Fruit fly (Drosophila melanogaster) whole organism, embryonic: ENCODE measurements around the gene HisCl1.

Source experiments
- ATbp ChIP-seq: fragments of 200-800 bp; sonication (Bioruptor generic); optimal IDR thresholded peaks from 2 replicates; lab custom pipeline; 2017; ENCODE audit warnings: missing biosample characterization, mild to moderate bottlenecking, missing genetic modification characterization, missing genetic modification reagents
- Antp ChIP-seq: fragments of 200-800 bp; sonication (Bioruptor generic); optimal IDR thresholded peaks from 3 replicates; lab custom pipeline; 2016; ENCODE audit warnings: missing biosample characterization, missing genetic modification characterization
- BtbVII ChIP-seq: fragments of 200-800 bp; sonication (Bioruptor generic); optimal IDR thresholded peaks from 3 replicates; lab custom pipeline; 2017; ENCODE audit warnings: missing biosample characterization, mild to moderate bottlenecking, missing genetic modification characterization
- CG10543 ChIP-seq: fragments of 200-800 bp; sonication (Bioruptor generic); optimal IDR thresholded peaks from 3 replicates; lab custom pipeline; 2017; ENCODE audit warnings: missing biosample characterization, mild to moderate bottlenecking, missing genetic modification characterization, moderate library complexity
- CG10654 ChIP-seq: fragments of 200-800 bp; sonication (Bioruptor generic); optimal IDR thresholded peaks from 2 replicates; lab custom pipeline; 2016; ENCODE audit warnings: missing biosample characterization, missing genetic modification characterization
- CG11398 ChIP-seq: fragments of 200-800 bp; sonication (Bioruptor generic); optimal IDR thresholded peaks from 2 replicates; lab custom pipeline; 2016; ENCODE audit warnings: missing biosample characterization, missing genetic modification characterization
- CG14441 ChIP-seq: fragments of 200-800 bp; sonication (Bioruptor generic); IDR thresholded peaks from 2 replicates; pipeline ENCODE4 v1.3.6; 2022; ENCODE audit warnings: missing biosample characterization, missing genetic modification characterization
- CG17359 ChIP-seq: fragments of 200-800 bp; sonication (Bioruptor generic); optimal IDR thresholded peaks from 3 replicates; lab custom pipeline; 2018; ENCODE audit warnings: missing biosample characterization, mild to moderate bottlenecking, missing genetic modification characterization, moderate library complexity
- CG2678 ChIP-seq: fragments of 200-800 bp; sonication (Bioruptor generic); optimal IDR thresholded peaks from 3 replicates; lab custom pipeline; 2019; ENCODE audit warnings: missing biosample characterization, mild to moderate bottlenecking, missing genetic modification characterization, moderate library complexity
- CG30403 ChIP-seq: fragments of 200-800 bp; sonication (Bioruptor generic); optimal IDR thresholded peaks from 3 replicates; lab custom pipeline; 2016; ENCODE audit warnings: missing biosample characterization, missing genetic modification characterization
- CG7987 ChIP-seq: fragments of 200-800 bp; sonication (Bioruptor generic); optimal IDR thresholded peaks from 2 replicates; lab custom pipeline; 2018; ENCODE audit warnings: missing biosample characterization, mild to moderate bottlenecking, missing genetic modification characterization, moderate library complexity
- CG8089 ChIP-seq: fragments of 200-800 bp; sonication (Bioruptor generic); optimal IDR thresholded peaks from 3 replicates; lab custom pipeline; 2016; ENCODE audit warnings: missing biosample characterization, missing genetic modification characterization
- CG8944 ChIP-seq: fragments of 200-800 bp; sonication (Bioruptor generic); optimal IDR thresholded peaks from 3 replicates; lab custom pipeline; 2016; ENCODE audit warnings: missing biosample characterization, missing genetic modification characterization
- D ChIP-seq, 2 experiments: fragments of 200-800 bp in 1 of 2; fragments of >200 bp in 1 of 2; sonication (Bioruptor generic) in 1 of 2; optimal IDR thresholded peaks; 2 replicates in 1 of 2; 3 replicates in 1 of 2; lab custom pipeline; 2017; ENCODE audit warnings: mild to moderate bottlenecking in 1 of 2, missing biosample characterization in 1 of 2, missing genetic modification characterization in 1 of 2, missing genetic modification reagents in 1 of 2
- Deaf1 ChIP-seq: fragments of 200-800 bp; optimal IDR thresholded peaks from 3 replicates; lab custom pipeline; 2019; ENCODE audit warnings: missing biosample characterization, mild to moderate bottlenecking, missing genetic modification characterization, moderate library complexity
- ERR ChIP-seq: fragments of 200-800 bp; sonication (Bioruptor generic); optimal IDR thresholded peaks from 2 replicates; lab custom pipeline; 2016; ENCODE audit warnings: missing biosample characterization, missing genetic modification characterization
- H2.0 ChIP-seq: fragments of 200-800 bp; sonication (Bioruptor generic); IDR thresholded peaks from 2 replicates; pipeline ENCODE4 v1.3.6; 2022; ENCODE audit warnings: missing biosample characterization, missing genetic modification characterization
- HLH4C ChIP-seq: fragments of 200-800 bp; sonication (Bioruptor generic); IDR thresholded peaks from 3 replicates; pipeline ENCODE4 v1.3.6; 2022; ENCODE audit warnings: missing biosample characterization, missing genetic modification characterization; ENCODE audit not compliant: partially characterized antibody
- HmgD ChIP-seq: fragments of 200-800 bp; sonication (Bioruptor generic); optimal IDR thresholded peaks from 3 replicates; lab custom pipeline; 2016; ENCODE audit warnings: missing biosample characterization, missing genetic modification characterization
- Kr ChIP-seq: fragments of 200-800 bp; sonication (Bioruptor generic); optimal IDR thresholded peaks from 2 replicates; lab custom pipeline; 2017; ENCODE audit warnings: missing biosample characterization, mild to moderate bottlenecking, missing genetic modification characterization
- Lim3 ChIP-seq: fragments of 200-800 bp; sonication (Bioruptor generic); IDR thresholded peaks from 2 replicates; pipeline ENCODE4 v1.3.6; 2022; ENCODE audit warnings: missing biosample characterization, missing genetic modification characterization
- Nf-YB ChIP-seq: fragments of 200-800 bp; sonication (Bioruptor generic); optimal IDR thresholded peaks from 3 replicates; lab custom pipeline; 2019; ENCODE audit warnings: missing biosample characterization, mild to moderate bottlenecking, missing genetic modification characterization, moderate library complexity
- Sry-δ ChIP-seq: fragments of 200-800 bp; sonication (Bioruptor generic); optimal IDR thresholded peaks from 2 replicates; lab custom pipeline; 2016; ENCODE audit warnings: missing biosample characterization, missing genetic modification characterization
- TFAM ChIP-seq: fragments of 200-800 bp; sonication (Bioruptor generic); optimal IDR thresholded peaks from 2 replicates; lab custom pipeline; 2017; ENCODE audit warnings: missing biosample characterization, missing genetic modification characterization, inconsistent platforms
- abd-A ChIP-seq: fragments of 200-800 bp; sonication (Bioruptor generic); optimal IDR thresholded peaks from 3 replicates; lab custom pipeline; 2019; ENCODE audit warnings: missing biosample characterization, mild to moderate bottlenecking, missing genetic modification characterization, moderate library complexity
- ac ChIP-seq: fragments of 200-800 bp; sonication (Bioruptor generic); optimal IDR thresholded peaks from 3 replicates; lab custom pipeline; 2017; ENCODE audit warnings: missing biosample characterization, mild to moderate bottlenecking, missing genetic modification characterization
- crp ChIP-seq, 2 experiments: fragments of 200-800 bp; sonication (Bioruptor generic); optimal IDR thresholded peaks; 2 replicates in 1 of 2; 3 replicates in 1 of 2; lab custom pipeline; 2017; ENCODE audit warnings: missing biosample characterization in 2 of 2, missing genetic modification characterization in 2 of 2, mild to moderate bottlenecking in 1 of 2, moderate library complexity in 1 of 2
- cwo ChIP-seq: fragments of 200-800 bp; sonication (Bioruptor generic); optimal IDR thresholded peaks from 3 replicates; lab custom pipeline; 2017; ENCODE audit warnings: missing biosample characterization, missing genetic modification characterization, mild to moderate bottlenecking, moderate library complexity, missing genetic modification reagents
- da ChIP-seq: fragments of 200-800 bp; sonication (Bioruptor generic); optimal IDR thresholded peaks from 2 replicates; lab custom pipeline; 2016; ENCODE audit warnings: missing biosample characterization, missing genetic modification characterization
- dimm ChIP-seq: fragments of 200-800 bp; sonication (Bioruptor generic); IDR thresholded peaks from 2 replicates; pipeline ENCODE4 v1.3.6; 2022; ENCODE audit warnings: missing biosample characterization, missing genetic modification characterization
- dpn ChIP-seq, 2 experiments: fragments of 200-800 bp; sonication (Bioruptor generic); optimal IDR thresholded peaks; 3 replicates each; lab custom pipeline; 2016; ENCODE audit warnings: missing biosample characterization in 2 of 2, missing genetic modification characterization in 2 of 2
- eve ChIP-seq, 2 experiments: fragments of >200 bp; optimal IDR thresholded peaks; 2 replicates each; lab custom pipeline; 2017; ENCODE audit warnings: missing biosample characterization in 2 of 2, missing genetic modification characterization in 2 of 2
- gfzf ChIP-seq: fragments of 200-800 bp; sonication (Bioruptor generic); optimal IDR thresholded peaks from 2 replicates; lab custom pipeline; 2016; ENCODE audit warnings: missing biosample characterization, mild to moderate bottlenecking, missing genetic modification characterization, moderate library complexity
- ind ChIP-seq: fragments of 200-800 bp; sonication (Bioruptor generic); optimal IDR thresholded peaks from 3 replicates; lab custom pipeline; 2016; ENCODE audit warnings: missing biosample characterization, missing genetic modification characterization
- kni ChIP-seq: fragments of 200-800 bp; sonication (Bioruptor generic); optimal IDR thresholded peaks from 3 replicates; lab custom pipeline; 2017; ENCODE audit warnings: mild to moderate bottlenecking, missing biosample characterization, missing genetic modification reagents, missing genetic modification characterization
- lab ChIP-seq: fragments of 200-800 bp; sonication (Bioruptor generic); optimal IDR thresholded peaks from 3 replicates; lab custom pipeline; 2017; ENCODE audit warnings: missing biosample characterization, missing genetic modification characterization, mild to moderate bottlenecking, moderate library complexity, missing genetic modification reagents
- nerfin-1 ChIP-seq: fragments of 200-800 bp; sonication (Bioruptor generic); optimal IDR thresholded peaks from 3 replicates; lab custom pipeline; 2019; ENCODE audit warnings: missing biosample characterization, mild to moderate bottlenecking, missing genetic modification characterization, moderate library complexity
- nom ChIP-seq: fragments of 200-800 bp; sonication (Bioruptor generic); optimal IDR thresholded peaks from 2 replicates; lab custom pipeline; 2017; ENCODE audit warnings: missing biosample characterization, missing genetic modification characterization, mild to moderate bottlenecking, moderate library complexity, missing genetic modification reagents
- oc ChIP-seq: fragments of 200-800 bp; sonication (Bioruptor generic); optimal IDR thresholded peaks from 2 replicates; lab custom pipeline; 2018; ENCODE audit warnings: missing biosample characterization, mild to moderate bottlenecking, missing genetic modification characterization, moderate library complexity
- onecut ChIP-seq: fragments of 200-800 bp; sonication (Bioruptor generic); IDR thresholded peaks from 2 replicates; pipeline ENCODE4 v1.3.6; 2022; ENCODE audit warnings: missing biosample characterization, missing genetic modification characterization
- phol ChIP-seq: fragments of 200-800 bp; sonication (Bioruptor generic); optimal IDR thresholded peaks from 3 replicates; lab custom pipeline; 2018; ENCODE audit warnings: missing biosample characterization, mild to moderate bottlenecking, missing genetic modification characterization, moderate library complexity
- scrt ChIP-seq: fragments of 200-800 bp; sonication (Bioruptor generic); optimal IDR thresholded peaks from 2 replicates; lab custom pipeline; 2018; ENCODE audit warnings: missing biosample characterization, mild to moderate bottlenecking, missing genetic modification characterization, moderate library complexity
- sd ChIP-seq: fragments of 200-800 bp; sonication (Bioruptor generic); optimal IDR thresholded peaks from 3 replicates; lab custom pipeline; 2018; ENCODE audit warnings: missing biosample characterization, mild to moderate bottlenecking, missing genetic modification characterization, moderate library complexity
- sens ChIP-seq: fragments of 200-800 bp; sonication (Bioruptor generic); peaks from one replicate; lab custom pipeline; 2016; ENCODE audit warnings: missing biosample characterization, missing genetic modification characterization
- shn ChIP-seq: fragments of 200-800 bp; sonication (Bioruptor generic); optimal IDR thresholded peaks from 3 replicates; lab custom pipeline; 2016; ENCODE audit warnings: missing biosample characterization, missing genetic modification characterization
- sug ChIP-seq: fragments of 200-800 bp; optimal IDR thresholded peaks from 2 replicates; lab custom pipeline; 2019; ENCODE audit warnings: missing biosample characterization, mild to moderate bottlenecking, missing genetic modification characterization, moderate library complexity
- twi ChIP-seq: fragments of 200-800 bp; optimal IDR thresholded peaks from 2 replicates; lab custom pipeline; 2019; ENCODE audit warnings: missing biosample characterization, mild to moderate bottlenecking, missing genetic modification characterization, moderate library complexity
- yki ChIP-seq: fragments of >200 bp; optimal IDR thresholded peaks from 3 replicates; lab custom pipeline; 2018

The HisCl1 gene

DNA sequence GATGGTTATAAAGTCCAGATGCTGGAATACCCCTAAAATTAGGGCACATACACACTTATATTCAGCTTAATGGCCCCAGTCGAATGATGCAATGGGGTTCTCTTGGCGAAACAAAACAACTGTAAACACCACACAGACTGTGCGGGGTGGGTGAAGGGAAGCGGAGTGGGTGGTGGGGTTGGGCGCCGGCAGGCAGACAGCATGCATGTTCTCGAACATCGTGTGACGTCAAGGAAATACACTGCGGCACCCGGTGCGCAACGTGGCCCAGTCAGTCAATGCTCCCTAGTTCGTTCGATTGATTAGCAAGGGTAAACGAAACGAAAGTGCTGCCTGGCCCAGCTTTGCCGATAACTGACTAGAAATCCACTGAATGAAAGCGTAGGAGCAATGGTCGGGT, 24.5 kb upstream of the HisCl1 start (continued):
- TF ChIP-seq HmgD = no peak
- TF ChIP-seq ERR (GFP tag; lab: Kevin White, UChicago) = no peak
- no peak for TF ChIP-seq dpn (GFP tag; optimal IDR thresholded peaks at IDR 0.05; lab: Kevin White, UChicago)
- TF ChIP-seq sug (tag; lab: Kevin White, UChicago) = peak; percentile 43
- TF ChIP-seq H2.0 (GFP tag; lab: Robert Waterston, UW) = no peak
- no peak for TF ChIP-seq CG10654 (GFP tag; lab: Kevin White, UChicago)
- peak; percentile 4 for TF ChIP-seq CG7987 (GFP tag; lab: Kevin White, UChicago)
- peak; percentile 4 for TF ChIP-seq CG2678 (tag; lab: Kevin White, UChicago)
- no peak for TF ChIP-seq dimm
- no peak for TF ChIP-seq CG8089 (GFP tag; lab: Kevin White, UChicago)
- TF ChIP-seq da (GFP tag; lab: Kevin White, UChicago) = no peak
- no peak for TF ChIP-seq Lim3
- TF ChIP-seq twi (tag; lab: Kevin White, UChicago) = peak; percentile 51
- peak; percentile 23 for TF ChIP-seq kni (GFP tag; lab: Kevin White, UChicago)
- no peak for TF ChIP-seq CG14441
- peak; percentile 11 for TF ChIP-seq cwo (GFP tag; lab: Kevin White, UChicago)
- TF ChIP-seq lab = peak; percentile 24
- TF ChIP-seq Sry-δ (GFP tag; lab: Kevin White, UChicago) = no peak
- peak; percentile 71 for TF ChIP-seq abd-A (tag; lab: Kevin White, UChicago)
- TF ChIP-seq nerfin-1 = no peak
- TF ChIP-seq TFAM (GFP tag; lab: Kevin White, UChicago) = no peak
- no peak for TF ChIP-seq shn (GFP tag; lab: Kevin White, UChicago)
- no peak for TF ChIP-seq HLH4C (GFP tag; lab: Robert Waterston, UW)
- TF ChIP-seq Antp = no peak
- no peak for TF ChIP-seq ATbp (GFP tag; lab: Kevin White, UChicago)
- TF ChIP-seq CG17359 = peak; percentile 35
- TF ChIP-seq BtbVII = peak; percentile 5
- no peak for TF ChIP-seq oc (tag; lab: Kevin White, UChicago)
- TF ChIP-seq Deaf1 (tag; lab: Kevin White, UChicago) = peak; percentile 11
- TF ChIP-seq nom (GFP tag; lab: Kevin White, UChicago) = peak; percentile 27
- TF ChIP-seq ind (GFP tag; lab: Kevin White, UChicago) = no peak

DNA sequence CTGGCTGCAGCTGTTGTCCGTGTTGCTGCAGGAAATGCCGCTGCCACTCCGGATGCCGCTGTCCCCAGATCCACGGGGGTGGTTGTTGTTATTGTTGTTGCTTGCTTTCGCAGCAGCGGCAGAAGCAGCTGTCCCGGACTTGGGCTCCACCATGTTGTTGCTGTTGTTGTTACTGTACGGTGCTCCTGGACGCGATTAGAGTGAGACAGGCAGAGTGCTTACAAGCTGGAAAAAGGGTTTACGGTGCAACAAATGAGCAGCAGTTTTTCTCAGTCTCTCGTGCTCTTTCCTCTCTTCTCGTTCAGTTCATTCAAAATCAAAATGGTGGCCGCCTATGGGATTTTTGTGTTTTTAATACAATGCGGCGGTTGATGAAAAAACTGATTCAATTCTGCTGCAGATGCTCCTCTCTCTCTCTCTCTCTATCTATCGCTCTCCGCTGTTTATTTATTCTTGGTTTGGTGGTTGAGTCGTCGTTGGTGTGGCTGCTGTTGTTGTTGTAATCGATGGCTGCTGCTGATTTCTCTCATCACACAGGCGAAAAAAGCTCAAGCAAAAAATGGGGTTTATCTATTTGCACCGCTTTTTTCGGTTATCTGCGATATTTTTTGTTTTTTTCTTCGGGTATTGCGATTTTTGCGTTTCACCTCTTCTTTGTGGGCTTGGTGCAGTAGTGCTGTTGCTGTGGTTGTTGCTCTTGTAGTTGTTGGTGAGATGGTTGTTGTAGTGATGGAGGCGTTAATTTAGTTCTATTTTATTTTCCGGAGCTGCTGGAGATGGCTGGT, 23.3 kb upstream of the HisCl1 start:
- TF ChIP-seq CG10543 (GFP tag; lab: Kevin White, UChicago) = no peak
- TF ChIP-seq CG11398 = peak; percentile 54
- peak; percentile 16 for TF ChIP-seq twi (tag; lab: Kevin White, UChicago)
- TF ChIP-seq oc (tag; lab: Kevin White, UChicago) = peak; percentile 48
- no peak for TF ChIP-seq CG30403 (GFP tag; lab: Kevin White, UChicago)
- TF ChIP-seq sens (GFP tag; lab: Kevin White, UChicago) = peak; percentile 77
- peak; percentile 20 for TF ChIP-seq sd (tag; lab: Kevin White, UChicago)
- peak; percentile 71 for TF ChIP-seq ac (GFP tag; lab: Kevin White, UChicago)
- TF ChIP-seq Kr (GFP tag; lab: Kevin White, UChicago) = peak; percentile 96
- TF ChIP-seq gfzf = no peak
- peak in 1 of 2 experiments; percentile 19 for TF ChIP-seq crp (GFP tag; optimal IDR thresholded peaks at IDR 0.05; lab: Kevin White, UChicago)
- no peak for TF ChIP-seq CG8944 (GFP tag; lab: Kevin White, UChicago)
- TF ChIP-seq nerfin-1 = peak; percentile 93
- TF ChIP-seq eve (GFP tag; optimal IDR thresholded peaks at IDR 0.05; lab: Kevin White, UChicago) = peak in 1 of 2 experiments; percentile 75
- peak; percentile 33 for TF ChIP-seq yki (lab: Kevin White, UChicago)
- peak; percentile 26 for TF ChIP-seq scrt (GFP tag; lab: Kevin White, UChicago)
- peak; percentile 84 for TF ChIP-seq kni (GFP tag; lab: Kevin White, UChicago)
- peak; percentile 71 for TF ChIP-seq Nf-YB (GFP tag; lab: Kevin White, UChicago)
- peak; percentile 66 for TF ChIP-seq onecut (GFP tag; lab: Robert Waterston, UW)
- TF ChIP-seq nom (GFP tag; lab: Kevin White, UChicago) = peak; percentile 14
- TF ChIP-seq HmgD = no peak
- peak; percentile 70 for TF ChIP-seq phol (tag; lab: Kevin White, UChicago)
- peak; percentile 14 for TF ChIP-seq D (optimal IDR thresholded peaks at IDR 0.05; lab: Kevin White, UChicago)
- TF ChIP-seq D (GFP tag; optimal IDR thresholded peaks at IDR 0.05; lab: Kevin White, UChicago) = no peak
